Fruit fly (Drosophila melanogaster): ENCODE data around the gene CG43057.
A peak's percentile ranks its signal among the peaks of the same experiment; 100 is the strongest.

CG43057 gene

DNA sequence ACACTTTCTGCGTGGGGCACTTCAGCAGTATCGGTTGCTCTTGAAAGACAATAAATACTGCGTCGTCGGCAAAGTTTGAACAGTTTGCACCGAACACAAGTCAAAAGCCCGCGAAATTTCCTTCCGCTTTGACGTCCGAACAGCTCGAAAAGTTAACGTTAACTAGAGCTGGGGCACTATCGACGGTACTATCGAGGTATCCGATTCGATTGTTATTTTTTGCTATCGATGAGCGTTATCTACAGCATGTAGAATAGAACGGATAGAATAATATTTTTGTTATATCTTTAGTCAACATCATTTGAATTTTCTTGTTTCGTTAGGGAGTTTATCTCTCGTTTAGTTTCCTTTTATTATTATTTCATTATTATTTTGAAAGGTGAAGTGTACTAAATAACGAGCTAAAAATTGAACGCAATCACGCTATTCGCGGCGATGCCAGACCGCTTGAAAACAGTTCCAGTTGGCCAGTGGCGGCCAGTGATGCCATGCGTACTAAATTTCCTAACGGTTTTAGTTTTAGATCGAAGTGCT, 4.0 kb downstream of the CG43057 start, which contains the start of gene Pvr (continued):
- TF ChIP-seq Poxn (GFP tag; IDR thresholded peaks at IDR 0.05) = no peak
- no peak for TF ChIP-seq CrebB (tag; optimal IDR thresholded peaks at IDR 0.05)
- TF ChIP-seq cg (GFP tag; optimal IDR thresholded peaks at IDR 0.05) = no peak
- TF ChIP-seq Doc3 (GFP tag; IDR thresholded peaks at IDR 0.05; ENCODE audit: partially characterized antibody) = peak; percentile 97
- peak; percentile 35; the same call in 1 of the 3 replicates for TF ChIP-seq row (GFP tag; IDR thresholded peaks at IDR 0.05)
- peak; percentile 3 for TF ChIP-seq CG3281 (GFP tag; optimal IDR thresholded peaks at IDR 0.05)
- peak; percentile 60 for TF ChIP-seq CTCF (GFP tag; optimal IDR thresholded peaks at IDR 0.05)
- no peak for TF ChIP-seq CG10209 (GFP tag; optimal IDR thresholded peaks at IDR 0.05)
- peak; percentile 21; the same call in 1 of the 2 replicates for TF ChIP-seq Adf1 (GFP tag; IDR thresholded peaks at IDR 0.05)
- peak; percentile 89 for TF ChIP-seq tna (GFP tag; IDR thresholded peaks at IDR 0.05; ENCODE audit: partially characterized antibody)
- TF ChIP-seq CG8924 (tag; optimal IDR thresholded peaks at IDR 0.05) = peak; percentile 3
- TF ChIP-seq CG32532 (GFP tag; IDR thresholded peaks at IDR 0.05) = peak; percentile 39
- peak; percentile 6 for TF ChIP-seq CG33557 (GFP tag; optimal IDR thresholded peaks at IDR 0.05)
- TF ChIP-seq HLH4C (GFP tag; IDR thresholded peaks at IDR 0.05; ENCODE audit: partially characterized antibody) = peak; percentile 97
- TF ChIP-seq Hr51 (GFP tag; optimal IDR thresholded peaks at IDR 0.05) = no peak
- no peak for TF ChIP-seq CG11456 (GFP tag; IDR thresholded peaks at IDR 0.05)
- peak; percentile 97 for TF ChIP-seq Dll (GFP tag; IDR thresholded peaks at IDR 0.05; ENCODE audit: partially characterized antibody)
- no peak for TF ChIP-seq nau (GFP tag; optimal IDR thresholded peaks at IDR 0.05)
- TF ChIP-seq Kr (GFP tag; optimal IDR thresholded peaks at IDR 0.05) = no peak
- no peak for TF ChIP-seq CG9876 (GFP tag; optimal IDR thresholded peaks at IDR 0.05)
- TF ChIP-seq ken (GFP tag; IDR thresholded peaks at IDR 0.05) = 0 out of 3 replicates have a peak, but pooled peaks have one; percentile 8
- no peak for TF ChIP-seq CG4328 (GFP tag; optimal IDR thresholded peaks at IDR 0.05)
- TF ChIP-seq CG17186 (GFP tag; optimal IDR thresholded peaks at IDR 0.05) = peak; percentile 65
- TF ChIP-seq CG13624 (GFP tag; optimal IDR thresholded peaks at IDR 0.05) = peak; percentile 51
- no peak for TF ChIP-seq CG10462 (GFP tag; optimal IDR thresholded peaks at IDR 0.05)
- peak; percentile 42 for TF ChIP-seq CG10267 (tag; optimal IDR thresholded peaks at IDR 0.05)
- peak; percentile 96 for TF ChIP-seq hbn (GFP tag; IDR thresholded peaks at IDR 0.05; ENCODE audit: partially characterized antibody)
- peak; percentile 82 for TF ChIP-seq Sin3A (optimal IDR thresholded peaks at IDR 0.05)
- no peak for TF ChIP-seq pita (GFP tag; optimal IDR thresholded peaks at IDR 0.05)
- peak; percentile 53 for TF ChIP-seq CG3847 (GFP tag; IDR thresholded peaks at IDR 0.05)
- TF ChIP-seq bcd (GFP tag; optimal IDR thresholded peaks at IDR 0.05) = peak; percentile 1
- TF ChIP-seq dpn (GFP tag; optimal IDR thresholded peaks at IDR 0.05) = peak in 1 of 2 experiments; percentile 21
- TF ChIP-seq trem (tag; optimal IDR thresholded peaks at IDR 0.05) = peak; percentile 67
- TF ChIP-seq pzg (GFP tag; optimal IDR thresholded peaks at IDR 0.05) = peak; percentile 70
- no peak for TF ChIP-seq CG14965 (GFP tag; optimal IDR thresholded peaks at IDR 0.05; ENCODE audit: borderline replicate concordance)
- peak; percentile 95 for TF ChIP-seq CG6791 (GFP tag; IDR thresholded peaks at IDR 0.05; ENCODE audit: partially characterized antibody)
- TF ChIP-seq CG3995 (GFP tag; optimal IDR thresholded peaks at IDR 0.05) = peak; percentile 93
- TF ChIP-seq CG34224 (GFP tag; IDR thresholded peaks at IDR 0.05; ENCODE audit: partially characterized antibody) = peak; percentile 85
- TF ChIP-seq Mes4 (GFP tag; optimal IDR thresholded peaks at IDR 0.05) = no peak

DNA sequence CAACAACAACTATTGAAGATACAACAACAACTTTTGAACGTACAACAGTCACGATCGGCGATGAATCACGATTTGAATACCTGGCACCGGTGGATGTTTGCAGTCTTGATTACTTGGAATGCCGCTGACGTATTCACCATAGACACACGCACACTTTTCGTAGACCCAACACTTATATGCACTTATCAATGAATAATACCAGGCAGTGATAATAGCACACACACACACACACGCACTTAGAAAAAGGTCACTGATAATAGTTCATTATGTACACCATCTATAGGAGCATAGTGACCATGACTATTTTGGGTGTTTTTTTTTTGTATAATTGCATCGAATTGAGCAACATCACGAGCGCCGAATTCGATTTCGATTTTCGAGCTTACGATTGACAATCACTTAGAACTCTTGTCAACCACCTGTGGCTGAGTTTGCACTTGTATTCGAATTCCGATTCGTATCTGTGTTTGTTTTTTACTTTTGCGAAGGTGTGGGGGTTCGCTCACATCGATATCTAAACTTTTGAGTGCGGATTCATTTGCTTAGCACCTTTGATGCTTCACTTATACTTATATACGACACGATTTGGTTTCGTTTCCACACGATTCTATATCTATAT, 4.7 kb downstream of the CG43057 start:
- TF ChIP-seq CG8359 (GFP tag; optimal IDR thresholded peaks at IDR 0.05; ENCODE audit: borderline replicate concordance) (peak; percentile 9), kah (GFP tag; optimal IDR thresholded peaks at IDR 0.05) (peak; percentile 88), exex (tag; optimal IDR thresholded peaks at IDR 0.05) (peak; percentile 55), CG3281 (GFP tag; optimal IDR thresholded peaks at IDR 0.05) (peak; percentile 5), sd (tag; optimal IDR thresholded peaks at IDR 0.05) (peak; percentile 96), vnd (GFP tag; IDR thresholded peaks at IDR 0.05; ENCODE audit: partially characterized antibody) (no peak), cwo (GFP tag; optimal IDR thresholded peaks at IDR 0.05) (peak; percentile 19), CG17568 (GFP tag; optimal IDR thresholded peaks at IDR 0.05) (no peak), Pdp1 (GFP tag; optimal IDR thresholded peaks at IDR 0.05) (peak in 1 of 2 experiments; percentile 73), CG18599 (GFP tag; optimal IDR thresholded peaks at IDR 0.05) (peak; percentile 34), chinmo (GFP tag; IDR thresholded peaks at IDR 0.05; ENCODE audit: partially characterized antibody) (peak; percentile 75; the same call in 3 of the 4 replicates)

Measured in whole organism, embryonic.